Worm (Caenorhabditis elegans) whole organism, L1 larva: ENCODE results near the gene fbn-1.

Source experiments
- C04F5.9 ChIP-seq: sonication (generic microtip); optimal IDR thresholded peaks from 2 replicates; lab custom pipeline; 2016; ENCODE audit warnings: missing genetic modification characterization, missing compliant biosample characterization
- aha-1 ChIP-seq: fragments of 150-350 bp; optimal IDR thresholded peaks from 2 replicates; lab custom pipeline; 2014; ENCODE audit warnings: missing biosample characterization, missing genetic modification characterization
- blmp-1 ChIP-seq: fragments of 150-350 bp; optimal IDR thresholded peaks from 2 replicates; lab custom pipeline; 2014; ENCODE audit warnings: missing biosample characterization, missing genetic modification characterization
- ceh-82 ChIP-seq, 3 experiments: fragments of 150-350 bp in 1 of 3; sonication (generic microtip) in 2 of 3; optimal IDR thresholded peaks; 2 replicates each; lab custom pipeline; 2014 to 2017; ENCODE audit warnings: missing biosample characterization in 3 of 3, missing genetic modification characterization in 3 of 3
- dsc-1 ChIP-seq: sonication (generic microtip); optimal IDR thresholded peaks from 2 replicates; lab custom pipeline; 2016; ENCODE audit warnings: mild to moderate bottlenecking, missing genetic modification characterization, missing compliant biosample characterization
- efl-1 ChIP-seq, 4 experiments: fragments of 150-350 bp; optimal IDR thresholded peaks in 3 of 4; peaks in 1 of 4; 1 replicate in 1 of 4; 2 replicates in 3 of 4; lab custom pipeline; 2014; ENCODE audit warnings: missing biosample characterization in 2 of 4, missing genetic modification characterization in 2 of 4, missing genetic modification reagents in 2 of 4
- egl-27 ChIP-seq, 2 experiments: fragments of 150-350 bp in 1 of 2; sonication (generic microtip); optimal IDR thresholded peaks; 3 replicates each; lab custom pipeline; 2017 to 2018; ENCODE audit warnings: missing biosample characterization in 2 of 2, missing genetic modification characterization in 2 of 2, missing genetic modification reagents in 2 of 2
- elt-2 ChIP-seq: sonication (generic microtip); optimal IDR thresholded peaks from 2 replicates; lab custom pipeline; 2016; ENCODE audit warnings: missing genetic modification characterization, mild to moderate bottlenecking, inconsistent platforms, missing compliant biosample characterization, missing genetic modification reagents
- hlh-17 ChIP-seq: fragments of 200-800 bp; sonication (Bioruptor generic); optimal IDR thresholded peaks from 2 replicates; lab custom pipeline; 2018; ENCODE audit warnings: missing genetic modification characterization, mild to moderate bottlenecking, missing compliant biosample characterization, moderate library complexity, borderline replicate concordance
- hpl-2 ChIP-seq: fragments of 150-350 bp; optimal IDR thresholded peaks from 2 replicates; lab custom pipeline; 2014; ENCODE audit warnings: missing biosample characterization, missing genetic modification reagents, missing genetic modification characterization
- lin-14 ChIP-seq: fragments of 200-800 bp; sonication (Bioruptor generic); optimal IDR thresholded peaks from 2 replicates; lab custom pipeline; 2018; ENCODE audit warnings: mild to moderate bottlenecking, missing genetic modification characterization, moderate library complexity, missing compliant biosample characterization
- lin-15B ChIP-seq: fragments of 150-350 bp; sonication (generic microtip); optimal IDR thresholded peaks from 3 replicates; lab custom pipeline; 2014; ENCODE audit warnings: missing biosample characterization, missing genetic modification characterization
- lsy-2 ChIP-seq, 2 experiments: fragments of 150-350 bp; optimal IDR thresholded peaks; 2 replicates each; lab custom pipeline; 2014; ENCODE audit warnings: missing biosample characterization in 2 of 2, missing genetic modification characterization in 2 of 2
- nhr-19 ChIP-seq: fragments of 200-800 bp; sonication (Bioruptor generic); conservative IDR thresholded peaks from 2 replicates; pipeline ENCODE4 v1.3.6; 2022; ENCODE audit warnings: missing genetic modification characterization, missing compliant biosample characterization
- nhr-20 ChIP-seq: sonication (generic microtip); optimal IDR thresholded peaks from 2 replicates; lab custom pipeline; 2016; ENCODE audit warnings: mild to moderate bottlenecking, missing genetic modification characterization, missing compliant biosample characterization
- nhr-71 ChIP-seq: sonication (generic microtip); optimal IDR thresholded peaks from 2 replicates; lab custom pipeline; 2016; ENCODE audit warnings: mild to moderate bottlenecking, missing genetic modification characterization, moderate library complexity, missing compliant biosample characterization
- nhr-76 ChIP-seq: sonication (generic microtip); optimal IDR thresholded peaks from 2 replicates; lab custom pipeline; 2017; ENCODE audit warnings: missing biosample characterization, missing genetic modification characterization
- nhr-77 ChIP-seq: fragments of 150-350 bp; optimal IDR thresholded peaks from 2 replicates; lab custom pipeline; 2014; ENCODE audit warnings: missing biosample characterization, missing genetic modification characterization
- nhr-84 ChIP-seq: sonication (generic microtip); optimal IDR thresholded peaks from 2 replicates; lab custom pipeline; 2017; ENCODE audit warnings: missing biosample characterization, missing genetic modification characterization
- nhr-85 ChIP-seq: sonication (generic microtip); peaks from one replicate; lab custom pipeline; 2016; ENCODE audit warnings: missing genetic modification characterization, inconsistent platforms, missing compliant biosample characterization
- pag-3 ChIP-seq: sonication (generic microtip); optimal IDR thresholded peaks from 2 replicates; lab custom pipeline; 2017; ENCODE audit warnings: missing genetic modification characterization, mild to moderate bottlenecking, missing compliant biosample characterization, antibody characterized with exemption, borderline replicate concordance; ENCODE audit not compliant: insufficient read depth
- skn-1 ChIP-seq: fragments of 150-350 bp; optimal IDR thresholded peaks from 2 replicates; lab custom pipeline; 2014; ENCODE audit warnings: missing biosample characterization, missing genetic modification characterization
- snu-23 ChIP-seq: sonication (generic microtip); optimal IDR thresholded peaks from 2 replicates; lab custom pipeline; 2016; ENCODE audit warnings: missing genetic modification characterization, missing compliant biosample characterization
- sup-37 ChIP-seq: fragments of 200-800 bp; sonication (Bioruptor generic); optimal IDR thresholded peaks from 2 replicates; lab custom pipeline; 2018; ENCODE audit warnings: mild to moderate bottlenecking, missing genetic modification characterization, missing compliant biosample characterization
- swsn-7 ChIP-seq: sonication (generic microtip); optimal IDR thresholded peaks from 2 replicates; lab custom pipeline; 2016; ENCODE audit warnings: missing genetic modification characterization, missing compliant biosample characterization
- tbx-2 ChIP-seq: sonication (generic microtip); optimal IDR thresholded peaks from 2 replicates; lab custom pipeline; 2016; ENCODE audit warnings: missing genetic modification characterization, missing compliant biosample characterization
- unc-30 ChIP-seq: sonication (generic microtip); optimal IDR thresholded peaks from 2 replicates; lab custom pipeline; 2017; ENCODE audit warnings: missing biosample characterization, missing genetic modification characterization
- xbp-1 ChIP-seq: sonication (generic microtip); optimal IDR thresholded peaks from 2 replicates; lab custom pipeline; 2016; ENCODE audit warnings: missing genetic modification characterization, missing compliant biosample characterization

fbn-1 gene

ce11 chrIII:7659440-7659839 lies 34.3 kb downstream of the fbn-1 start (continued):
- TF ChIP-seq nhr-76 (tag; lab: Kevin White, UChicago) (no peak), lin-14 (peak; percentile 94), nhr-77 (tag; lab: Kevin White, UChicago) (no peak), C04F5.9 (tag; lab: Kevin White, UChicago) (no peak), tbx-2 (tag; lab: Kevin White, UChicago) (peak; percentile 47)

- TF ChIP-seq snu-23 (GFP tag; lab: Kevin White, UChicago), result no peak
- no peak for TF ChIP-seq dsc-1
- TF ChIP-seq nhr-84, result no peak
- TF ChIP-seq efl-1 (optimal IDR thresholded peaks at IDR 0.05; lab: Kevin White, UChicago), result no peak
- peak in 1 of 2 experiments; percentile 22 for TF ChIP-seq efl-1 (GFP tag; optimal IDR thresholded peaks at IDR 0.05 in 1 of 2; lab: Kevin White, UChicago)
These were observed 36.0 kb downstream of the fbn-1 start for ce11 chrIII:7661162-7661561.

ce11 chrIII:7661978-7662377 lies 36.8 kb downstream of the fbn-1 start, which contains the start of gene lido-18:
TSS of gene lido-18 (plus strand) at chrIII:7662278.
- no peak for TF ChIP-seq elt-2 (tag; lab: Kevin White, UChicago)
- no peak for TF ChIP-seq pag-3 (tag; lab: Kevin White, UChicago)
- TF ChIP-seq swsn-7 (tag; lab: Kevin White, UChicago), result no peak
- no peak for TF ChIP-seq egl-27 (tag; optimal IDR thresholded peaks at IDR 0.05; lab: Kevin White, UChicago)
- TF ChIP-seq xbp-1 (tag; lab: Kevin White, UChicago), result no peak
- TF ChIP-seq sup-37 (GFP tag; lab: Kevin White, UChicago), result no peak
- no peak for TF ChIP-seq unc-30 (tag; lab: Kevin White, UChicago)
- no peak for TF ChIP-seq lin-14
- no peak for TF ChIP-seq ceh-82 (tag; optimal IDR thresholded peaks at IDR 0.05; lab: Kevin White, UChicago)
- no peak for TF ChIP-seq nhr-77 (tag; lab: Kevin White, UChicago)
- TF ChIP-seq lin-15B (tag; lab: Kevin White, UChicago), result no peak
- TF ChIP-seq, all 84 proteins: peak for 0

ce11 chrIII:7665928-7666327 lies 40.7 kb downstream of the fbn-1 start:
- TF ChIP-seq hlh-17 (no peak), aha-1 (tag; lab: Kevin White, UChicago) (no peak), efl-1 (optimal IDR thresholded peaks at IDR 0.05; lab: Kevin White, UChicago) (no peak), efl-1 (GFP tag; optimal IDR thresholded peaks at IDR 0.05 in 1 of 2; lab: Kevin White, UChicago) (peak in 1 of 2 experiments; percentile 84), skn-1 (tag; lab: Kevin White, UChicago) (no peak), hpl-2 (GFP tag; lab: Kevin White, UChicago) (no peak), nhr-20 (tag; lab: Kevin White, UChicago) (no peak)

ce11 chrIII:7672411-7672810 lies 47.2 kb downstream of the fbn-1 start:
- TF ChIP-seq snu-23 (GFP tag; lab: Kevin White, UChicago), result no peak
- TF ChIP-seq lsy-2 (tag; optimal IDR thresholded peaks at IDR 0.05; lab: Kevin White, UChicago), result no peak
- no peak for TF ChIP-seq nhr-71 (tag; lab: Kevin White, UChicago)

ce11 chrIII:7676796-7677195 lies 51.6 kb downstream of the fbn-1 start:
- peak; percentile 1 for TF ChIP-seq blmp-1 (tag; lab: Kevin White, UChicago)
- TF ChIP-seq nhr-19 (GFP tag; lab: Robert Waterston, UW), result peak; percentile 39
- peak; percentile 46 for TF ChIP-seq nhr-85 (tag; lab: Kevin White, UChicago)
- TF ChIP-seq, all 84 proteins: peak for 3; not testable (repeated sequence) for 81
